Worm (Caenorhabditis elegans) whole organism, young adult: ENCODE measurements around the gene rpl-29.

Source experiments
- B0336.3 ChIP-seq: fragments of 200-800 bp; sonication (Bioruptor generic); IDR thresholded peaks from 2 replicates; pipeline ENCODE4 v1.3.6; 2022; ENCODE audit warnings: missing genetic modification characterization, missing compliant biosample characterization
- C06A6.2 ChIP-seq: fragments of 200-800 bp; sonication (Bioruptor generic); conservative IDR thresholded peaks from 2 replicates; pipeline ENCODE4 v1.3.6; 2022; ENCODE audit warnings: missing genetic modification characterization, missing compliant biosample characterization
- C17E4.6 ChIP-seq: fragments of 200-800 bp; sonication (Bioruptor generic); IDR thresholded peaks from 2 replicates; pipeline ENCODE4 v1.3.6; 2022; ENCODE audit warnings: missing genetic modification reagents, missing genetic modification characterization, missing compliant biosample characterization
- F10E7.11 ChIP-seq: sonication (generic microtip); optimal IDR thresholded peaks from 2 replicates; lab custom pipeline; 2017; ENCODE audit warnings: mild to moderate bottlenecking, missing genetic modification characterization, moderate library complexity, missing compliant biosample characterization
- F57C9.4 ChIP-seq: sonication (generic microtip); optimal IDR thresholded peaks from 2 replicates; lab custom pipeline; 2017; ENCODE audit warnings: mild to moderate bottlenecking, missing genetic modification characterization, missing compliant biosample characterization
- T26A5.8 ChIP-seq: sonication (generic microtip); optimal IDR thresholded peaks from 2 replicates; lab custom pipeline; 2016; ENCODE audit warnings: missing genetic modification characterization, missing compliant biosample characterization
- Y53F4B.3 ChIP-seq: fragments of 200-800 bp; sonication (Bioruptor generic); IDR thresholded peaks from 2 replicates; pipeline ENCODE4 v1.3.6; 2022; ENCODE audit warnings: missing genetic modification reagents, missing genetic modification characterization, missing compliant biosample characterization
- ama-1 ChIP-seq, 3 experiments: fragments of 150-350 bp in 1 of 3; sonication (generic microtip) in 2 of 3; optimal IDR thresholded peaks; 2 replicates each; lab custom pipeline; 2014 to 2018; ENCODE audit warnings: missing biosample characterization in 2 of 3, missing genetic modification characterization in 2 of 3, missing genetic modification reagents in 2 of 3
- aptf-2 ChIP-seq: fragments of 200-800 bp; sonication (Bioruptor generic); conservative IDR thresholded peaks from 2 replicates; pipeline ENCODE4 v1.3.6; 2022; ENCODE audit warnings: missing genetic modification reagents, missing genetic modification characterization, missing compliant biosample characterization
- atf-7 ChIP-seq: sonication (generic microtip); optimal IDR thresholded peaks from 2 replicates; lab custom pipeline; 2017; ENCODE audit warnings: mild to moderate bottlenecking, missing genetic modification characterization, missing compliant biosample characterization
- attf-6 ChIP-seq: fragments of 200-800 bp; sonication (Bioruptor generic); IDR thresholded peaks from 2 replicates; pipeline ENCODE4 v1.3.6; 2022; ENCODE audit warnings: missing genetic modification reagents, missing genetic modification characterization, missing compliant biosample characterization
- bed-1 ChIP-seq: fragments of 200-800 bp; sonication (Bioruptor generic); IDR thresholded peaks from 2 replicates; pipeline ENCODE4 v1.3.6; 2022; ENCODE audit warnings: missing genetic modification reagents, missing genetic modification characterization, missing compliant biosample characterization
- cebp-1 ChIP-seq, 2 experiments: fragments of 200-800 bp in 1 of 2; sonication (Bioruptor generic) in 1 of 2; sonication (generic microtip) in 1 of 2; IDR thresholded peaks in 1 of 2; optimal IDR thresholded peaks in 1 of 2; 2 replicates each; pipeline versions ENCODE4 v1.3.6 to Lab custom; 2017 to 2022; ENCODE audit warnings: missing compliant biosample characterization in 2 of 2, missing genetic modification characterization in 2 of 2, mild to moderate bottlenecking in 1 of 2, missing genetic modification reagents in 1 of 2, moderate library complexity in 1 of 2
- ceh-100 ChIP-seq: fragments of 200-800 bp; sonication (Bioruptor generic); IDR thresholded peaks from 2 replicates; pipeline ENCODE4 v1.3.6; 2022; ENCODE audit warnings: missing genetic modification reagents, missing genetic modification characterization, missing compliant biosample characterization
- ceh-79 ChIP-seq: sonication (generic microtip); optimal IDR thresholded peaks from 2 replicates; lab custom pipeline; 2017; ENCODE audit warnings: mild to moderate bottlenecking, missing genetic modification characterization, missing compliant biosample characterization
- ceh-91 ChIP-seq: fragments of 200-800 bp; sonication (Bioruptor generic); IDR thresholded peaks from 2 replicates; pipeline ENCODE4 v1.3.6; 2022; ENCODE audit warnings: missing genetic modification reagents, missing genetic modification characterization, missing compliant biosample characterization
- chd-7 ChIP-seq: sonication (generic microtip); optimal IDR thresholded peaks from 2 replicates; lab custom pipeline; 2016; ENCODE audit warnings: mild to moderate bottlenecking, missing genetic modification characterization, moderate library complexity, missing compliant biosample characterization
- die-1 ChIP-seq: sonication (generic microtip); optimal IDR thresholded peaks from 2 replicates; lab custom pipeline; 2016; ENCODE audit warnings: missing genotype, mild to moderate bottlenecking, missing genetic modification characterization, missing compliant biosample characterization
- dpff-1 ChIP-seq: sonication (generic microtip); optimal IDR thresholded peaks from 2 replicates; lab custom pipeline; 2017; ENCODE audit warnings: mild to moderate bottlenecking, missing genetic modification characterization, missing compliant biosample characterization
- hmg-1.2 ChIP-seq: fragments of 200-800 bp; sonication (Bioruptor generic); IDR thresholded peaks from 2 replicates; pipeline ENCODE4 v1.3.6; 2022; ENCODE audit warnings: missing genetic modification reagents, missing genetic modification characterization, missing compliant biosample characterization
- hmg-20 ChIP-seq: fragments of 200-800 bp; sonication (Bioruptor generic); IDR thresholded peaks from 2 replicates; pipeline ENCODE4 v1.3.6; 2022; ENCODE audit warnings: missing genetic modification reagents, missing genetic modification characterization, missing compliant biosample characterization
- lin-35 ChIP-seq, 3 experiments: fragments of 150-350 bp in 2 of 3; sonication (generic microtip) in 1 of 3; optimal IDR thresholded peaks; 2 replicates each; lab custom pipeline; 2014 to 2018; ENCODE audit warnings: missing biosample characterization in 3 of 3, missing genetic modification characterization in 3 of 3, missing genetic modification reagents in 3 of 3
- lin-40 ChIP-seq: sonication (generic microtip); optimal IDR thresholded peaks from 2 replicates; lab custom pipeline; 2016; ENCODE audit warnings: missing genetic modification characterization, mild to moderate bottlenecking, missing compliant biosample characterization, missing genotype, missing genetic modification reagents
- lin-54 ChIP-seq: fragments of 200-800 bp; sonication (Bioruptor generic); optimal IDR thresholded peaks from 2 replicates; lab custom pipeline; 2018; ENCODE audit warnings: mild to moderate bottlenecking, missing genetic modification characterization, missing compliant biosample characterization
- lsy-27 ChIP-seq: sonication (generic microtip); optimal IDR thresholded peaks from 2 replicates; lab custom pipeline; 2017; ENCODE audit warnings: missing genetic modification characterization, mild to moderate bottlenecking, missing compliant biosample characterization, antibody characterized with exemption, missing genotype, borderline replicate concordance; ENCODE audit not compliant: insufficient read depth
- madf-3 ChIP-seq: fragments of 200-800 bp; sonication (Bioruptor generic); IDR thresholded peaks from 2 replicates; pipeline ENCODE4 v1.3.6; 2022; ENCODE audit warnings: missing genetic modification reagents, missing genetic modification characterization, missing compliant biosample characterization
- mel-28 ChIP-seq: sonication (generic microtip); optimal IDR thresholded peaks from 2 replicates; lab custom pipeline; 2016; ENCODE audit warnings: borderline replicate concordance, mild to moderate bottlenecking, missing genetic modification characterization, missing compliant biosample characterization
- nfya-1 ChIP-seq: sonication (generic microtip); optimal IDR thresholded peaks from 2 replicates; lab custom pipeline; 2017; ENCODE audit warnings: antibody characterized with exemption, missing compliant biosample characterization, missing genetic modification characterization, borderline replicate concordance; ENCODE audit not compliant: insufficient read depth
- nhr-27 ChIP-seq: fragments of 200-800 bp; sonication (Bioruptor generic); optimal IDR thresholded peaks from 2 replicates; lab custom pipeline; 2018; ENCODE audit warnings: mild to moderate bottlenecking, missing genetic modification characterization, moderate library complexity, missing compliant biosample characterization
- nhr-80 ChIP-seq: sonication (generic microtip); optimal IDR thresholded peaks from 2 replicates; lab custom pipeline; 2016; ENCODE audit warnings: missing genetic modification characterization, missing compliant biosample characterization
- pbrm-1 ChIP-seq: fragments of 200-800 bp; sonication (Bioruptor generic); IDR thresholded peaks from 2 replicates; pipeline ENCODE4 v1.3.6; 2022; ENCODE audit warnings: missing genetic modification reagents, missing genetic modification characterization, missing compliant biosample characterization
- pha-4 ChIP-seq: fragments of 150-350 bp; sonication (generic microtip); optimal IDR thresholded peaks from 2 replicates; lab custom pipeline; 2014; ENCODE audit warnings: missing biosample characterization, missing genetic modification reagents, missing genetic modification characterization
- rcor-1 ChIP-seq: fragments of 200-800 bp; sonication (Bioruptor generic); IDR thresholded peaks from 2 replicates; pipeline ENCODE4 v1.3.6; 2022; ENCODE audit warnings: missing genetic modification reagents, missing genetic modification characterization, missing compliant biosample characterization
- repo-1 ChIP-seq: sonication (generic microtip); optimal IDR thresholded peaks from 2 replicates; lab custom pipeline; 2017; ENCODE audit warnings: mild to moderate bottlenecking, missing genetic modification characterization, missing compliant biosample characterization
- snpc-3.4 ChIP-seq: sonication (generic microtip); optimal IDR thresholded peaks from 2 replicates; lab custom pipeline; 2017; ENCODE audit warnings: missing genetic modification characterization, mild to moderate bottlenecking, missing compliant biosample characterization, antibody characterized with exemption, moderate library complexity, missing genotype, missing genetic modification reagents
- snpc-4 ChIP-seq, 5 experiments: fragments of 150-350 bp in 1 of 5; sonication (generic microtip) in 4 of 5; optimal IDR thresholded peaks; 2 replicates each; lab custom pipeline; 2014 to 2018; ENCODE audit warnings: missing genetic modification characterization in 5 of 5, missing biosample characterization in 3 of 5, antibody characterized with exemption in 2 of 5, mild to moderate bottlenecking in 2 of 5, missing compliant biosample characterization in 2 of 5, missing genotype in 2 of 5, moderate library complexity in 2 of 5, missing genetic modification reagents in 1 of 5
- sptf-2 ChIP-seq: fragments of 200-800 bp; sonication (Bioruptor generic); optimal IDR thresholded peaks from 2 replicates; lab custom pipeline; 2018; ENCODE audit warnings: mild to moderate bottlenecking, missing genetic modification characterization, missing compliant biosample characterization
- unc-130 ChIP-seq: sonication (generic microtip); optimal IDR thresholded peaks from 2 replicates; lab custom pipeline; 2016; ENCODE audit warnings: missing genetic modification reagents, missing genetic modification characterization, missing compliant biosample characterization
- unc-62 ChIP-seq: fragments of 150-350 bp; optimal IDR thresholded peaks from 2 replicates; lab custom pipeline; 2014; ENCODE audit warnings: missing biosample characterization, missing genetic modification reagents, missing genetic modification characterization
- zim-3 ChIP-seq: sonication (generic microtip); optimal IDR thresholded peaks from 2 replicates; lab custom pipeline; 2017; ENCODE audit warnings: mild to moderate bottlenecking, missing genetic modification characterization, moderate library complexity, missing compliant biosample characterization
- ztf-18 ChIP-seq: sonication (generic microtip); optimal IDR thresholded peaks from 2 replicates; lab custom pipeline; 2016; ENCODE audit warnings: missing genotype, mild to moderate bottlenecking, missing genetic modification characterization, missing compliant biosample characterization
- ztf-22 ChIP-seq: fragments of 200-800 bp; sonication (Bioruptor generic); optimal IDR thresholded peaks from 2 replicates; lab custom pipeline; 2018; ENCODE audit warnings: mild to moderate bottlenecking, missing genetic modification characterization, moderate library complexity, missing compliant biosample characterization
- ztf-25 ChIP-seq: fragments of 200-800 bp; sonication (Bioruptor generic); IDR thresholded peaks from 2 replicates; pipeline ENCODE4 v1.3.6; 2022; ENCODE audit warnings: missing genetic modification reagents, missing genetic modification characterization, missing compliant biosample characterization
- ztf-26 ChIP-seq: sonication (generic microtip); optimal IDR thresholded peaks from 2 replicates; lab custom pipeline; 2017; ENCODE audit warnings: missing genetic modification characterization, missing compliant biosample characterization
- ztf-3 ChIP-seq: fragments of 200-800 bp; sonication (Bioruptor generic); optimal IDR thresholded peaks from 2 replicates; lab custom pipeline; 2018; ENCODE audit warnings: mild to moderate bottlenecking, missing genetic modification characterization, missing compliant biosample characterization
- ztf-6 ChIP-seq: fragments of 200-800 bp; sonication (Bioruptor generic); IDR thresholded peaks from 2 replicates; pipeline ENCODE4 v1.3.6; 2022; ENCODE audit warnings: missing genetic modification reagents, missing genetic modification characterization, missing compliant biosample characterization

rpl-29 gene

ce11 chrIV:13881754-13882275 lies at the start of gene rpl-29 (continued):
- TF ChIP-seq C17E4.6 (GFP tag; lab: Robert Waterston, UW), result 0 out of 2 replicates have a peak, but pooled peaks have one; percentile 34
- TF ChIP-seq ztf-6 (GFP tag; lab: Robert Waterston, UW), result no peak
- TF ChIP-seq Y53F4B.3, result no peak
- TF ChIP-seq unc-62, result no peak
- no peak for TF ChIP-seq dpff-1 (tag; lab: Kevin White, UChicago)
- TF ChIP-seq nfya-1 (tag; lab: Kevin White, UChicago), result no peak
- TF ChIP-seq B0336.3 (GFP tag; lab: Robert Waterston, UW), result 0 out of 2 replicates have a peak, but pooled peaks have one; percentile 35
- TF ChIP-seq ceh-79, result no peak
- peak; percentile 83 for TF ChIP-seq lin-54 (GFP tag; lab: Kevin White, UChicago)
- TF ChIP-seq lin-40 (tag; lab: Kevin White, UChicago), result peak; percentile 64
- TF ChIP-seq C06A6.2 (GFP tag; lab: Robert Waterston, UW), result no peak
- no peak for TF ChIP-seq sptf-2 (GFP tag; lab: Kevin White, UChicago)
- TF ChIP-seq F10E7.11, result no peak
- peak; percentile 93 for TF ChIP-seq snpc-4 (GFP tag; optimal IDR thresholded peaks at IDR 0.05; lab: Kevin White, UChicago)
- peak; percentile 69 to 96 (median 94) for TF ChIP-seq snpc-4 (tag; optimal IDR thresholded peaks at IDR 0.05; lab: Kevin White, UChicago)
- TF ChIP-seq mel-28 (tag; lab: Kevin White, UChicago), result no peak
- TF ChIP-seq ztf-3 (GFP tag; lab: Kevin White, UChicago), result no peak
- no peak for TF ChIP-seq ztf-18
- no peak for TF ChIP-seq atf-7 (tag; lab: Kevin White, UChicago)
- TF ChIP-seq snpc-3.4, result peak; percentile 89
- peak; percentile 80 for TF ChIP-seq pbrm-1 (GFP tag; lab: Robert Waterston, UW)
- peak; percentile 81 for TF ChIP-seq pha-4 (tag; lab: Kevin White, UChicago)
- no peak for TF ChIP-seq unc-130
- TF ChIP-seq F57C9.4 (tag; lab: Kevin White, UChicago), result no peak
- peak; percentile 70; the same call in 1 of the 2 replicates for TF ChIP-seq hmg-20 (GFP tag; lab: Robert Waterston, UW)
- TF ChIP-seq lsy-27, result no peak
- TF ChIP-seq rcor-1, result peak; percentile 62
- TF ChIP-seq T26A5.8 (tag; lab: Kevin White, UChicago), result no peak
- no peak for TF ChIP-seq die-1
- TF ChIP-seq bed-1 (GFP tag; lab: Robert Waterston, UW), result no peak
- no peak for TF ChIP-seq nhr-27 (tag; lab: Kevin White, UChicago)
- TF ChIP-seq attf-6, result peak; percentile 97
- peak; percentile 98 for TF ChIP-seq hmg-1.2 (GFP tag; lab: Robert Waterston, UW)
- TF ChIP-seq ama-1 (optimal IDR thresholded peaks at IDR 0.05; lab: Kevin White, UChicago), result peak; percentile 7
- no peak for TF ChIP-seq ama-1 (GFP tag; optimal IDR thresholded peaks at IDR 0.05; lab: Kevin White, UChicago)
- TF ChIP-seq ztf-26, result no peak
- no peak for TF ChIP-seq ztf-25 (GFP tag; lab: Robert Waterston, UW)
- TF ChIP-seq lin-35 (GFP tag; optimal IDR thresholded peaks at IDR 0.05; lab: Kevin White, UChicago), result peak in 2 of 3 experiments; percentile 37 to 69
- peak; percentile 71 for TF ChIP-seq ceh-100 (GFP tag; lab: Robert Waterston, UW)
- TF ChIP-seq zim-3 (tag; lab: Kevin White, UChicago), result no peak
- TF ChIP-seq chd-7, result no peak
- peak; percentile 74 for TF ChIP-seq ceh-91
- TF ChIP-seq nhr-80 (tag; lab: Kevin White, UChicago), result no peak
- TF ChIP-seq aptf-2 (GFP tag; lab: Robert Waterston, UW), result no peak
- TF ChIP-seq cebp-1 (GFP tag; IDR thresholded peaks at IDR 0.05; lab: Robert Waterston, UW), result 0 out of 2 replicates have a peak, but pooled peaks have one; percentile 45
- TF ChIP-seq cebp-1 (tag; optimal IDR thresholded peaks at IDR 0.05; lab: Kevin White, UChicago), result peak; percentile 74
- TF ChIP-seq madf-3 (GFP tag; lab: Robert Waterston, UW), result peak; percentile 79; the same call in 1 of the 2 replicates
- no peak for TF ChIP-seq ztf-22 (GFP tag; lab: Kevin White, UChicago)
- TF ChIP-seq repo-1, result peak; percentile 50
